Fruit fly (Drosophila melanogaster) whole organism, prepupa: ENCODE data around the gene CG1231.

ENCODE experiments used
- CG10669 ChIP-seq: fragments of 200-800 bp; sonication (Bioruptor generic); optimal IDR thresholded peaks from 3 replicates; lab custom pipeline; 2018; ENCODE audit warnings: missing biosample characterization, mild to moderate bottlenecking, missing genetic modification characterization, moderate library complexity
- CG11294 ChIP-seq: fragments of 200-800 bp; sonication (Bioruptor generic); IDR thresholded peaks from 2 replicates; pipeline ENCODE4 v1.3.6; 2022; ENCODE audit warnings: missing biosample characterization, missing genetic modification characterization
- CG11762 ChIP-seq: fragments of 200-800 bp; sonication (Bioruptor generic); optimal IDR thresholded peaks from 3 replicates; lab custom pipeline; 2016; ENCODE audit warnings: missing biosample characterization, missing genetic modification characterization; ENCODE audit not compliant: insufficient read depth
- CG11902 ChIP-seq: fragments of 200-800 bp; sonication (Bioruptor generic); optimal IDR thresholded peaks from 3 replicates; lab custom pipeline; 2016; ENCODE audit warnings: missing biosample characterization, missing genetic modification characterization
- CG15336 ChIP-seq: fragments of 200-800 bp; sonication (Bioruptor generic); IDR thresholded peaks from 2 replicates; pipeline ENCODE4 v1.3.6; 2022; ENCODE audit warnings: missing biosample characterization, missing genetic modification characterization
- CG1621 ChIP-seq: fragments of 200-800 bp; sonication (Bioruptor generic); optimal IDR thresholded peaks from 3 replicates; lab custom pipeline; 2018; ENCODE audit warnings: missing biosample characterization, mild to moderate bottlenecking, missing genetic modification characterization
- CG6163 ChIP-seq: fragments of 200-800 bp; sonication (Bioruptor generic); IDR thresholded peaks from 3 replicates; pipeline ENCODE4 v1.3.6; 2022; ENCODE audit warnings: missing biosample characterization, missing genetic modification characterization
- CG6276 ChIP-seq: fragments of 200-800 bp; sonication (Bioruptor generic); optimal IDR thresholded peaks from 2 replicates; lab custom pipeline; 2017; ENCODE audit warnings: missing biosample characterization, mild to moderate bottlenecking, missing genetic modification characterization
- CG6792 ChIP-seq: fragments of 200-800 bp; sonication (Bioruptor generic); optimal IDR thresholded peaks from 3 replicates; lab custom pipeline; 2016; ENCODE audit warnings: missing biosample characterization, missing genetic modification characterization
- CG6808 ChIP-seq: fragments of 200-800 bp; sonication (Bioruptor generic); optimal IDR thresholded peaks from 3 replicates; lab custom pipeline; 2017; ENCODE audit warnings: missing biosample characterization, missing genetic modification characterization, mild to moderate bottlenecking, moderate library complexity, missing genetic modification reagents
- CG7368 ChIP-seq: fragments of 200-800 bp; sonication (Bioruptor generic); optimal IDR thresholded peaks from 3 replicates; lab custom pipeline; 2016; ENCODE audit warnings: missing biosample characterization, missing genetic modification characterization
- CG8319 ChIP-seq: fragments of 200-800 bp; sonication (Bioruptor generic); optimal IDR thresholded peaks from 3 replicates; lab custom pipeline; 2016; ENCODE audit warnings: missing biosample characterization, missing genetic modification characterization
- CG8632 ChIP-seq: fragments of 200-800 bp; sonication (Bioruptor generic); optimal IDR thresholded peaks from 3 replicates; lab custom pipeline; 2016; ENCODE audit warnings: missing biosample characterization, missing genetic modification characterization
- Eip75B ChIP-seq: fragments of 200-800 bp; sonication (Bioruptor generic); optimal IDR thresholded peaks from 3 replicates; lab custom pipeline; 2016; ENCODE audit warnings: missing biosample characterization, missing genetic modification characterization
- Eip78C ChIP-seq: fragments of 200-800 bp; sonication (Bioruptor generic); peaks from one replicate; lab custom pipeline; 2016; ENCODE audit warnings: missing biosample characterization, missing genetic modification characterization
- Eip93F ChIP-seq: fragments of 200-800 bp; sonication (Bioruptor generic); optimal IDR thresholded peaks from 2 replicates; lab custom pipeline; 2016; ENCODE audit warnings: missing biosample characterization, mild to moderate bottlenecking, missing genetic modification characterization
- Gug ChIP-seq: fragments of 200-800 bp; sonication (Bioruptor generic); IDR thresholded peaks from 2 replicates; pipeline ENCODE4 v1.3.6; 2022; ENCODE audit warnings: missing biosample characterization, missing genetic modification characterization
- Hr38 ChIP-seq: sonication (Bioruptor generic); optimal IDR thresholded peaks from 2 replicates; lab custom pipeline; 2016; ENCODE audit warnings: missing biosample characterization, missing genetic modification characterization
- Hr39 ChIP-seq: fragments of 200-800 bp; sonication (Bioruptor generic); optimal IDR thresholded peaks from 2 replicates; lab custom pipeline; 2016; ENCODE audit warnings: missing biosample characterization, missing genetic modification characterization
- Hr4 ChIP-seq: fragments of 200-800 bp; sonication (Bioruptor generic); optimal IDR thresholded peaks from 3 replicates; lab custom pipeline; 2016; ENCODE audit warnings: missing biosample characterization, missing genetic modification characterization
- Lpt ChIP-seq: fragments of 200-800 bp; sonication (Bioruptor generic); optimal IDR thresholded peaks from 3 replicates; lab custom pipeline; 2016; ENCODE audit warnings: missing biosample characterization, missing genetic modification characterization
- OdsH ChIP-seq: fragments of 200-800 bp; sonication (Bioruptor generic); optimal IDR thresholded peaks from 3 replicates; lab custom pipeline; 2016; ENCODE audit warnings: missing biosample characterization, missing genetic modification characterization
- Smox ChIP-seq: fragments of 200-800 bp; sonication (Bioruptor generic); optimal IDR thresholded peaks from 3 replicates; lab custom pipeline; 2016; ENCODE audit warnings: missing biosample characterization, missing genetic modification characterization
- Sox14 ChIP-seq: fragments of 200-800 bp; sonication (Bioruptor generic); optimal IDR thresholded peaks from 3 replicates; lab custom pipeline; 2016; ENCODE audit warnings: missing biosample characterization, missing genetic modification characterization
- Sox15 ChIP-seq: fragments of 200-800 bp; sonication (Bioruptor generic); optimal IDR thresholded peaks from 3 replicates; lab custom pipeline; 2016; ENCODE audit warnings: missing biosample characterization, missing genetic modification characterization
- achi ChIP-seq: fragments of 200-800 bp; sonication (Bioruptor generic); optimal IDR thresholded peaks from 3 replicates; lab custom pipeline; 2016; ENCODE audit warnings: missing biosample characterization, missing genetic modification characterization
- cyc ChIP-seq: fragments of 200-800 bp; sonication (Bioruptor generic); optimal IDR thresholded peaks from 3 replicates; lab custom pipeline; 2016; ENCODE audit warnings: missing biosample characterization, missing genetic modification characterization
- dsx ChIP-seq: fragments of 200-800 bp; optimal IDR thresholded peaks from 3 replicates; lab custom pipeline; 2019; ENCODE audit warnings: missing biosample characterization, mild to moderate bottlenecking, missing genetic modification characterization, moderate library complexity; ENCODE audit not compliant: poor library complexity, severe bottlenecking
- fd59A ChIP-seq: fragments of 200-800 bp; sonication (Bioruptor generic); optimal IDR thresholded peaks from 2 replicates; lab custom pipeline; 2017; ENCODE audit warnings: missing biosample characterization, mild to moderate bottlenecking, missing genetic modification characterization, missing genetic modification reagents
- fkh ChIP-seq: fragments of 200-800 bp; sonication (Bioruptor generic); optimal IDR thresholded peaks from 3 replicates; lab custom pipeline; 2017; ENCODE audit warnings: missing biosample characterization, mild to moderate bottlenecking, missing genetic modification characterization, moderate library complexity
- lz ChIP-seq: fragments of 200-800 bp; sonication (Bioruptor generic); optimal IDR thresholded peaks from 3 replicates; lab custom pipeline; 2016; ENCODE audit warnings: missing biosample characterization, missing genetic modification characterization
- pdm3 ChIP-seq: fragments of 200-800 bp; sonication (Bioruptor generic); optimal IDR thresholded peaks from 3 replicates; lab custom pipeline; 2016; ENCODE audit warnings: missing biosample characterization, missing genetic modification characterization
- spab ChIP-seq: fragments of 200-800 bp; sonication (Bioruptor generic); optimal IDR thresholded peaks from 2 replicates; lab custom pipeline; 2017; ENCODE audit warnings: missing biosample characterization, mild to moderate bottlenecking, missing genetic modification characterization, missing genetic modification reagents
- svp ChIP-seq: fragments of 200-800 bp; sonication (Bioruptor generic); peaks from one replicate; lab custom pipeline; 2016; ENCODE audit warnings: missing biosample characterization, missing genetic modification characterization
- topi ChIP-seq: fragments of 200-800 bp; sonication (Bioruptor generic); optimal IDR thresholded peaks from 3 replicates; lab custom pipeline; 2016; ENCODE audit warnings: missing biosample characterization, missing genetic modification characterization

Gene CG1231

DNA sequence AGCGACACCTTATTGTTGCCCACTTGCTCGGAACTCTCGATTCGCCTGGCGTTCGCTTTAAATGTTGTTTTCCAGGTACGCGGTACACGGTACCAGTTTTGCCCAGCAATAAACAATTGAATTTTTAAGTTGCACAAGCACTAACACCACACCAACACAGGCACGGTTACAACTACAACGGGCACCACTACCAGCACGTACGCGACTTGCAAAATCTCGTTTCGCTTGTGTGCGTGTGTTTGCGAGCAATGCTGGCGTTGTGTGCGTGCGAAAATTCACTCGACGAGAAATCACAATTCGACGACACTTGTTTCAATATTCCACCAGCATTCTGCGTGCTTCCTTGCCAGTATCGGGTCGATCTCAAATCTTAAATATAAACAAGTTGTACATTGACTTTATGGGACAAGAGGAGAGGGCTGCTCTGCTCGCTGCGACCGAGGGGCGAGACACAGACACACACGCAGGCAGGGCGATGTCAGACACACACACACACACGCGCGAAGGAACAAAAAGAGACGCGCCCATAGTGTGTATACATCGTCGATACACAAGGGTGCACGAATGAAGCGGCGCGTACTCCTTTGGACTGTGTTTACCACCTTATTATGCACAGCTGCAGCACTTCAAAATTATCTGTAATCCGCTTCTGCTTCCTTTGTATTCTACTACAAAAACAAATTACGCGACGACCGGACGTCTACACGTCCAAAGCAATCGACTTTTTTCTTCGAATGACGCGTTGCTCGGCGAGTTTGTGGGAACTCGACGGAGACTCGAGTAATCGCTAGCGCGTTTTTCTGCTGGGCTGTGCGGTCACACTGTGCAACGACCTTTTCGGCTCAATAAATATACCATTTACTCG is 36.8 kb upstream of the CG1231 start, which contains the start of gene fwd (continued):
- TF ChIP-seq CG6163 (peak; percentile 30; the same call in 1 of the 3 replicates), topi (GFP tag; lab: Kevin White, UChicago) (no peak), cyc (GFP tag; lab: Kevin White, UChicago) (no peak), lz (GFP tag; lab: Kevin White, UChicago) (no peak), fd59A (no peak), Gug (GFP tag; lab: Robert Waterston, UW) (no peak), Eip93F (GFP tag; lab: Kevin White, UChicago) (no peak), Hr4 (GFP tag; lab: Kevin White, UChicago) (no peak), CG11294 (GFP tag; lab: Robert Waterston, UW) (no peak), CG15336 (GFP tag; lab: Robert Waterston, UW) (0 out of 2 replicates have a peak, but pooled peaks have one; percentile 6)

DNA sequence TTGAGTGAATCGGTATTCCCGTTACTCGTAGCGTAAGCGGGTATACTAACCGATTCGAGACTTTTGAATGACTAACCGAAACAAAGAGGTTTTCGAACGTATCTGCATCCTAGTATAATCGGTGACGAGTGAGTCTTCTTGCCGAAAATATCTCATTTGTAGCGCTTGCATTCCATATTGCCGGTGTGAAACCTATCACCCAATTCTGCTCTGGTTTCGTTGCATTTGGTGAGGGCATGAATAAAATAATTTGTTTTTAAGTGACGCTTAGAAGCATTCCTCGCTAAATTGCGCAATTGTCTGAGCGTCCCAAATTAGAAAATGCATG is 36.2 kb upstream of the CG1231 start:
- no peak for TF ChIP-seq spab (GFP tag; lab: Kevin White, UChicago)
- no peak for TF ChIP-seq fkh (GFP tag; lab: Kevin White, UChicago)
- no peak for TF ChIP-seq Eip75B
- TF ChIP-seq CG6808 (GFP tag; lab: Kevin White, UChicago), result no peak
- TF ChIP-seq Hr38 (GFP tag; lab: Kevin White, UChicago), result no peak
- 0 out of 2 replicates have a peak, but pooled peaks have one; percentile 4 for TF ChIP-seq CG15336 (GFP tag; lab: Robert Waterston, UW)
- TF ChIP-seq Eip78C (GFP tag; lab: Kevin White, UChicago), result peak; percentile 23
- no peak for TF ChIP-seq CG6276 (GFP tag; lab: Kevin White, UChicago)

DNA sequence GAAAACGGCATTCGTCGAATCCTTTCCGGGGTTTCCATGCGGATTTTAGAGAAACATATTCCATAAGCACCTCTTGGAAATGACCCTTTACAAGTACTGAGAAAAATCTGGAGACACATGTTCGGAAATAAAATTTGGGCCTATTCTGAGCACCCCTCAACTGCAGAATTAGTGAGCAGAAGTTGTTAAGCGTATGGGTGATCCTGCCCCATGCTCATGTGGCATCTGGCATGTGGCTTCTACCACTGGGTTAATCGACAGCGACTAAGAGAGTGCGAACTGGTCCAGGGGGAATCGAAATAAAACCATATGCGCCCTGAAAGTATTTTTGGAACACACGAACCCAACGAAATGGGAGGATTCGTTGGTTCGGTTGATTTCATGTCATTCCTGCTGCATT is 35.4 kb upstream of the CG1231 start:
- TF ChIP-seq svp (no peak), CG10669 (GFP tag; lab: Kevin White, UChicago) (no peak), CG15336 (GFP tag; lab: Robert Waterston, UW) (no peak), Smox (GFP tag; lab: Kevin White, UChicago) (no peak), CG6792 (GFP tag; lab: Kevin White, UChicago) (no peak), CG8319 (no peak), Lpt (GFP tag; lab: Kevin White, UChicago) (no peak), OdsH (no peak), fkh (GFP tag; lab: Kevin White, UChicago) (no peak), Hr39 (no peak), pdm3 (no peak), CG6163 (no peak), CG7368 (GFP tag; lab: Kevin White, UChicago) (no peak), Sox15 (GFP tag; lab: Kevin White, UChicago) (no peak), CG11902 (GFP tag; lab: Kevin White, UChicago) (no peak), Gug (GFP tag; lab: Robert Waterston, UW) (no peak), Hr38 (GFP tag; lab: Kevin White, UChicago) (no peak), CG11762 (GFP tag; lab: Kevin White, UChicago) (no peak), Eip93F (GFP tag; lab: Kevin White, UChicago) (no peak), dsx (no peak)

DNA sequence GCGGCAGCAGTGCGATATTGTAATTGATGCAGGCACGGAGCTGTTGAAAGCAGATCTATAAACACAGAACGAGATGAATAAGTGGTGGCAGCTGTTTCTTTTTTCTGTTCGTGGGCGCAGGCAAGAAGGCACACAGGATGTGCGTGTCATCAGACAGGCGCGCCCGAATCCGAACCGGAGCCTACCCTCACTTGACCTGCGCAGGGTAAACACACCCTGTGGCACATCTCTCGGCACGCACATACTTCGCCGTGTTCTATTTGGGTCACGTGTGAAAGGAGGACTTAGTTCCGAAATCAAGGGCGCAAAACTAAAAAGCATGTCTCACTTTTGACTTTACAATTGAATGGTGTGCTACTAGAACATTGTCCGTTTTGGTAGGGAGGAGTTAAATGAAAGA is 34.7 kb upstream of the CG1231 start:
- TF ChIP-seq Sox14 (GFP tag; lab: Kevin White, UChicago) (no peak), CG15336 (GFP tag; lab: Robert Waterston, UW) (no peak), Hr4 (GFP tag; lab: Kevin White, UChicago) (no peak), CG8632 (GFP tag; lab: Kevin White, UChicago) (no peak), achi (GFP tag; lab: Kevin White, UChicago) (no peak), topi (GFP tag; lab: Kevin White, UChicago) (no peak), CG1621 (tag; lab: Kevin White, UChicago) (no peak), CG7368 (GFP tag; lab: Kevin White, UChicago) (no peak)
